Worm (Caenorhabditis elegans): ENCODE data around the gene ttc-39B.

ttc-39B gene

DNA sequence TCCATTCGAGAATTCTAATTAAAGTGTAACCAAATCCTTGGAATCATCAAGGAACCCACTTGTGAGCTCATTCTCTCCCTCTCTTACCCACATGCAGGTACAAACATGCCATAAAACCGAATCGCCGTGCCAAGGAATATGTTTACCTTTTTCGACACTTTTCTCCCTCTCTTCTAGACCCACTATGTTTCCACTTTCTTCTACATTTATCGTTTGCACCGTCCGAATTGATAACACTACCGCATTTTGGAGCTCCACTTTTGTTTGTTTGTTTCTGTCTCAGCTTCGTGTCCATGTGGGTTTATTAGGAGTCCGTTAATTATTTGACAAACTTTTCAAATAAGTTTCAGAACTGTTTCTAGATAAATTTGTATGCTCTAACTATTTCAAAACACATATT is 51.9 kb downstream of the ttc-39B start:
- TF ChIP-seq nfya-1 (tag; optimal IDR thresholded peaks at IDR 0.05) (no peak), elt-4 (tag; optimal IDR thresholded peaks at IDR 0.05) (no peak), unc-3 (GFP tag; conservative IDR thresholded peaks at IDR 0.05) (no peak), unc-3 (tag; optimal IDR thresholded peaks at IDR 0.05) (no peak), fax-1 (tag; optimal IDR thresholded peaks at IDR 0.05) (no peak), dve-1 (tag; optimal IDR thresholded peaks at IDR 0.05) (no peak), hlh-30 (tag; optimal IDR thresholded peaks at IDR 0.05; ENCODE audit: insufficient read depth) (no peak), pros-1 (tag; optimal IDR thresholded peaks at IDR 0.05) (no peak), pha-2 (tag; optimal IDR thresholded peaks at IDR 0.05) (no peak), ceh-34 (tag; optimal IDR thresholded peaks at IDR 0.05) (no peak)
